Worm (Caenorhabditis elegans) whole organism, L1 larva: ENCODE data around the gene cutl-29.

Experiments used
- C16A3.4 ChIP-seq: fragments of 150-350 bp; optimal IDR thresholded peaks from 2 replicates; lab custom pipeline; 2014; ENCODE audit warnings: missing biosample characterization, missing genetic modification characterization
- ceh-8 ChIP-seq: fragments of 200-800 bp; sonication (Bioruptor generic); optimal IDR thresholded peaks from 2 replicates; lab custom pipeline; 2018; ENCODE audit warnings: mild to moderate bottlenecking, missing genetic modification characterization, moderate library complexity, missing compliant biosample characterization
- ces-1 ChIP-seq: fragments of 150-350 bp; optimal IDR thresholded peaks from 2 replicates; lab custom pipeline; 2014; ENCODE audit warnings: missing biosample characterization, missing genetic modification reagents, missing genetic modification characterization
- jun-1 ChIP-seq: fragments of 150-350 bp; optimal IDR thresholded peaks from 2 replicates; lab custom pipeline; 2014; ENCODE audit warnings: missing biosample characterization, missing genetic modification reagents, missing genetic modification characterization
- lsy-2 ChIP-seq, 2 experiments: fragments of 150-350 bp; optimal IDR thresholded peaks; 2 replicates each; lab custom pipeline; 2014; ENCODE audit warnings: missing biosample characterization in 2 of 2, missing genetic modification characterization in 2 of 2
- nhr-11 ChIP-seq: fragments of 150-350 bp; optimal IDR thresholded peaks from 2 replicates; lab custom pipeline; 2014; ENCODE audit warnings: missing biosample characterization, missing genetic modification characterization
- nhr-76 ChIP-seq: sonication (generic microtip); optimal IDR thresholded peaks from 2 replicates; lab custom pipeline; 2017; ENCODE audit warnings: missing biosample characterization, missing genetic modification characterization
- snpc-4 ChIP-seq: fragments of 150-350 bp; optimal IDR thresholded peaks from 2 replicates; lab custom pipeline; 2014; ENCODE audit warnings: missing biosample characterization, missing genetic modification characterization
- sptf-1 ChIP-seq: fragments of 150-350 bp; optimal IDR thresholded peaks from 2 replicates; lab custom pipeline; 2014; ENCODE audit warnings: missing biosample characterization, missing genetic modification characterization

ce11 chrX:8299554-8299953, 28.7 kb upstream of the cutl-29 start, which contains the start of gene ced-13:
- TF ChIP-seq sptf-1 (no peak), nhr-76 (tag; lab: Kevin White, UChicago) (no peak), ces-1 (GFP tag; lab: Kevin White, UChicago) (no peak), snpc-4 (tag; lab: Kevin White, UChicago) (no peak), jun-1 (tag; lab: Kevin White, UChicago) (no peak), C16A3.4 (tag; lab: Kevin White, UChicago) (no peak), lsy-2 (tag; optimal IDR thresholded peaks at IDR 0.05; lab: Kevin White, UChicago) (no peak), nhr-11 (tag; lab: Kevin White, UChicago) (no peak), ceh-8 (GFP tag; lab: Kevin White, UChicago) (no peak)
